Worm (Caenorhabditis elegans) whole organism, late embryonic: ENCODE measurements around the gene srx-111.

ENCODE experiments used
- ama-1 ChIP-seq: fragments of 150-350 bp; optimal IDR thresholded peaks from 2 replicates; lab custom pipeline; 2014
- ceh-30 ChIP-seq: fragments of 150-350 bp; optimal IDR thresholded peaks from 2 replicates; lab custom pipeline; 2014; ENCODE audit warnings: missing biosample characterization, missing genetic modification characterization
- dve-1 ChIP-seq: sonication (generic microtip); optimal IDR thresholded peaks from 2 replicates; lab custom pipeline; 2017; ENCODE audit warnings: antibody characterized with exemption, mild to moderate bottlenecking, missing genetic modification characterization, missing compliant biosample characterization
- fkh-10 ChIP-seq: fragments of 150-350 bp; optimal IDR thresholded peaks from 2 replicates; lab custom pipeline; 2014; ENCODE audit warnings: missing biosample characterization, missing genetic modification reagents, missing genetic modification characterization
- hlh-13 ChIP-seq: fragments of 200-800 bp; sonication (Bioruptor generic); optimal IDR thresholded peaks from 2 replicates; lab custom pipeline; 2018; ENCODE audit warnings: mild to moderate bottlenecking, missing genetic modification characterization, missing compliant biosample characterization
- lin-11 ChIP-seq: fragments of 200-800 bp; sonication (Bioruptor generic); optimal IDR thresholded peaks from 2 replicates; lab custom pipeline; 2018; ENCODE audit warnings: mild to moderate bottlenecking, missing genetic modification characterization, missing compliant biosample characterization
- pha-4 ChIP-seq: fragments of 150-350 bp; optimal IDR thresholded peaks from 2 replicates; lab custom pipeline; 2018; ENCODE audit warnings: missing biosample characterization, missing genetic modification reagents, missing genetic modification characterization
- rnt-1 ChIP-seq: sonication (generic microtip); optimal IDR thresholded peaks from 2 replicates; lab custom pipeline; 2016; ENCODE audit warnings: missing genetic modification characterization, missing compliant biosample characterization
- unc-55 ChIP-seq: sonication (generic microtip); optimal IDR thresholded peaks from 2 replicates; lab custom pipeline; 2017; ENCODE audit warnings: missing biosample characterization, missing genetic modification reagents, missing genetic modification characterization

ce11 chrII:3747405-3747804, 10.2 kb upstream of the srx-111 start, which contains the start of gene fbxb-92:
- TF ChIP-seq rnt-1 (tag; lab: Kevin White, UChicago) (no peak), dve-1 (tag; lab: Kevin White, UChicago) (no peak), lin-11 (tag; lab: Kevin White, UChicago) (no peak), ceh-30 (tag; lab: Kevin White, UChicago) (no peak), pha-4 (no peak), ama-1 (lab: Kevin White, UChicago) (no peak), unc-55 (no peak), hlh-13 (GFP tag; lab: Kevin White, UChicago) (no peak), fkh-10 (GFP tag; lab: Kevin White, UChicago) (no peak)
